Fruit fly (Drosophila melanogaster): ENCODE data around the gene Lgr1.

DNA sequence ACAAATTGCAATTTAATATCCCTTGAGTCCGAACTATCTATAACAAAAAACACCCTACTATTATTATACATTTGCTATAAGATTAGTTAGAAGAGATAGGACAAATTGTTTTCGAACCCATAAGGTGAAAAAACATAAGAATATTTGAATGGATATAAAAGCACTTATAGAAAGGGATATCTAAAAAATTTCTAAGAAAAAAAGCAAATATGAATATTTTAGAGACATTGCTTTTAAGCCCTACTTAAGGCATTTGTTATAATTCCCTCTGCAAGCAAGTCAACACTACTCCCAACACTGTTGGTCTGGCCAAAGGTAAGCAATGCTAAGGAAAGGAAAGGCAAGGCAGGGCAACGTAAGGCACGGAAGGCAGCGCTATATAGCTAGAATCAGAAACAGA, 15.2 kb upstream of the Lgr1 start:
- TF ChIP-seq CG7101 (tag; optimal IDR thresholded peaks at IDR 0.05) (no peak), Mnt (GFP tag; optimal IDR thresholded peaks at IDR 0.05) (no peak), bab1 (GFP tag; optimal IDR thresholded peaks at IDR 0.05) (no peak), CG33017 (tag; optimal IDR thresholded peaks at IDR 0.05) (no peak), CG1620 (GFP tag; optimal IDR thresholded peaks at IDR 0.05) (no peak), cnc (optimal IDR thresholded peaks at IDR 0.05) (no peak), CG11617 (GFP tag; optimal IDR thresholded peaks at IDR 0.05) (no peak), CG7045 (GFP tag; optimal IDR thresholded peaks at IDR 0.05) (no peak), kay (GFP tag; ENCODE audit: borderline replicate concordance) (no peak)

Measured in whole organism, adult.